Worm (Caenorhabditis elegans) whole organism, midembryonic: ENCODE results near the gene F41E6.7.

Source experiments
- flt-1 ChIP-seq: fragments of 200-800 bp; sonication (Bioruptor generic); IDR thresholded peaks from 2 replicates; pipeline ENCODE4 v1.3.6; 2022; ENCODE audit warnings: missing genetic modification characterization, missing compliant biosample characterization
- klf-2 ChIP-seq: fragments of 200-800 bp; sonication (Bioruptor generic); conservative IDR thresholded peaks from 2 replicates; pipeline ENCODE4 v1.3.6; 2022; ENCODE audit warnings: missing genetic modification reagents, missing genetic modification characterization, missing compliant biosample characterization
- med-1 ChIP-seq: sonication (generic microtip); optimal IDR thresholded peaks from 2 replicates; lab custom pipeline; 2017; ENCODE audit warnings: missing genetic modification characterization, mild to moderate bottlenecking, missing compliant biosample characterization, antibody characterized with exemption, missing genetic modification reagents; ENCODE audit not compliant: insufficient read depth

- TF ChIP-seq flt-1 = no peak
- TF ChIP-seq klf-2 (GFP tag; lab: Robert Waterston, UW) = no peak
- no peak for TF ChIP-seq med-1 (GFP tag; lab: Kevin White, UChicago)
Measured at ce11 chrV:8626406-8626805, 27.3 kb upstream of the F41E6.7 start.
